Worm (Caenorhabditis elegans) whole organism, early embryonic: ENCODE results near the gene C46H3.1.

Source experiments
- B0310.2 ChIP-seq: sonication (generic microtip); optimal IDR thresholded peaks from 2 replicates; lab custom pipeline; 2016; ENCODE audit warnings: mild to moderate bottlenecking, missing genetic modification characterization, missing compliant biosample characterization
- F13C5.2 ChIP-seq: sonication (generic microtip); optimal IDR thresholded peaks from 2 replicates; lab custom pipeline; 2017; ENCODE audit warnings: mild to moderate bottlenecking, missing genetic modification characterization, inconsistent platforms, missing compliant biosample characterization
- aly-1 ChIP-seq: sonication (generic microtip); optimal IDR thresholded peaks from 2 replicates; lab custom pipeline; 2016; ENCODE audit warnings: missing genetic modification characterization, missing compliant biosample characterization
- ama-1 ChIP-seq: fragments of 150-350 bp; optimal IDR thresholded peaks from 2 replicates; lab custom pipeline; 2014
- flt-1 ChIP-seq: fragments of 200-800 bp; sonication (Bioruptor generic); IDR thresholded peaks from 2 replicates; pipeline ENCODE4 v1.3.6; 2022; ENCODE audit warnings: missing genetic modification characterization, missing compliant biosample characterization
- hmg-4 ChIP-seq: fragments of 200-800 bp; sonication (Bioruptor generic); optimal IDR thresholded peaks from 2 replicates; lab custom pipeline; 2018; ENCODE audit warnings: mild to moderate bottlenecking, missing genetic modification characterization, missing compliant biosample characterization
- tbx-37 ChIP-seq: fragments of 200-800 bp; sonication (Bioruptor generic); conservative IDR thresholded peaks from 2 replicates; pipeline ENCODE4 v1.3.6; 2022; ENCODE audit warnings: missing genetic modification reagents, missing genetic modification characterization, missing compliant biosample characterization
- tra-4 ChIP-seq: sonication (generic microtip); optimal IDR thresholded peaks from 2 replicates; lab custom pipeline; 2017; ENCODE audit warnings: missing genetic modification characterization, missing compliant biosample characterization

DNA sequence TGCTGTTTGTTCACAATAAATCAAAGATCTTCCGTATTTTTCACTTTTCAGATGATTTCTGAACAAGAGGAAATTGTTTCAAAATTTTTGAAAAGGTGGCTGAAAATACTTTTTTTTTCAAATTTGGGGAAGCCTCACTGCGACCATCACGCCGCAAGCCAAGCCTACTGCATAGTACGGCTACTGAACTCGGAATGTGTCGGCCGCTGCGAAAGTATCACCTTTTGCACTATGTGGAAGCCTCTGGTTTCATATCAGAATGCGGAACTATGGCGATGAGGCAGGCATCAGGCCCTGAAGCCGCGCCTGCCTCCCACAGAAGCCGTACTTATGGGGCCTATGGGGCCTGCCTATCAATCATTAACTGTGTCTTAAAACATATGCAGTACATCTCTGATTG lies 48.5 kb downstream of the C46H3.1 start:
- TF ChIP-seq ama-1 (lab: Kevin White, UChicago) (no peak), hmg-4 (GFP tag; lab: Kevin White, UChicago) (no peak), aly-1 (no peak), tra-4 (no peak), flt-1 (GFP tag; lab: Robert Waterston, UW) (no peak), B0310.2 (tag; lab: Kevin White, UChicago) (no peak), F13C5.2 (tag; lab: Kevin White, UChicago) (no peak), tbx-37 (GFP tag; lab: Robert Waterston, UW) (no peak)
